Fruit fly (Drosophila melanogaster) whole organism, embryonic: Measurements from ENCODE around the gene FeCH.

Experiments
- Aef1 ChIP-seq: fragments of 200-800 bp; sonication (Bioruptor generic); IDR thresholded peaks from 3 replicates; pipeline ENCODE4 v1.3.6; 2022; ENCODE audit warnings: missing biosample characterization, missing genetic modification characterization
- BEAF-32 ChIP-seq: fragments of 200-800 bp; sonication (Bioruptor generic); optimal IDR thresholded peaks from 3 replicates; lab custom pipeline; 2017; ENCODE audit warnings: missing biosample characterization, missing genetic modification characterization, mild to moderate bottlenecking, moderate library complexity, missing genetic modification reagents
- Blimp-1 ChIP-seq: fragments of 200-800 bp; sonication (Bioruptor generic); optimal IDR thresholded peaks from 3 replicates; lab custom pipeline; 2018; ENCODE audit warnings: missing biosample characterization, missing genetic modification characterization, mild to moderate bottlenecking, moderate library complexity, missing genetic modification reagents
- CG10979 ChIP-seq: fragments of 200-800 bp; sonication (Bioruptor generic); optimal IDR thresholded peaks from 2 replicates; lab custom pipeline; 2018; ENCODE audit warnings: missing biosample characterization, mild to moderate bottlenecking, missing genetic modification characterization, moderate library complexity
- CG12071 ChIP-seq: fragments of 200-800 bp; sonication (Bioruptor generic); optimal IDR thresholded peaks from 3 replicates; lab custom pipeline; 2018; ENCODE audit warnings: missing biosample characterization, mild to moderate bottlenecking, missing genetic modification characterization
- CG12744 ChIP-seq: fragments of 200-800 bp; sonication (Bioruptor generic); optimal IDR thresholded peaks from 2 replicates; lab custom pipeline; 2016; ENCODE audit warnings: missing biosample characterization, missing genetic modification characterization
- CG14014 ChIP-seq: fragments of 200-800 bp; sonication (Bioruptor generic); IDR thresholded peaks from 2 replicates; pipeline ENCODE4 v1.3.6; 2022; ENCODE audit warnings: missing biosample characterization, missing genetic modification characterization
- CG14441 ChIP-seq: fragments of 200-800 bp; sonication (Bioruptor generic); IDR thresholded peaks from 2 replicates; pipeline ENCODE4 v1.3.6; 2022; ENCODE audit warnings: missing biosample characterization, missing genetic modification characterization
- CG14667 ChIP-seq: fragments of 200-800 bp; sonication (Bioruptor generic); IDR thresholded peaks from 2 replicates; pipeline ENCODE4 v1.3.6; 2022; ENCODE audit warnings: missing biosample characterization, missing genetic modification characterization
- CG14965 ChIP-seq: fragments of 200-800 bp; sonication (Bioruptor generic); optimal IDR thresholded peaks from 2 replicates; lab custom pipeline; 2016; ENCODE audit warnings: missing biosample characterization, missing genetic modification characterization, borderline replicate concordance
- CG17359 ChIP-seq: fragments of 200-800 bp; sonication (Bioruptor generic); optimal IDR thresholded peaks from 3 replicates; lab custom pipeline; 2018; ENCODE audit warnings: missing biosample characterization, mild to moderate bottlenecking, missing genetic modification characterization, moderate library complexity
- CG17361 ChIP-seq: fragments of 200-800 bp; sonication (Bioruptor generic); IDR thresholded peaks from 3 replicates; pipeline ENCODE4 v1.3.6; 2022; ENCODE audit warnings: missing biosample characterization, missing genetic modification characterization
- CG31365 ChIP-seq: fragments of 200-800 bp; sonication (Bioruptor generic); optimal IDR thresholded peaks from 2 replicates; lab custom pipeline; 2018; ENCODE audit warnings: missing biosample characterization, mild to moderate bottlenecking, missing genetic modification characterization
- CG31441 ChIP-seq: fragments of 200-800 bp; sonication (Bioruptor generic); IDR thresholded peaks from 2 replicates; pipeline ENCODE4 v1.3.6; 2022; ENCODE audit warnings: missing biosample characterization, missing genetic modification characterization
- CG32532 ChIP-seq: fragments of 200-800 bp; sonication (Bioruptor generic); IDR thresholded peaks from 2 replicates; pipeline ENCODE4 v1.3.6; 2022; ENCODE audit warnings: missing biosample characterization, missing genetic modification characterization
- CG34422 ChIP-seq: fragments of 200-800 bp; sonication (Bioruptor generic); IDR thresholded peaks from 3 replicates; pipeline ENCODE4 v1.3.6; 2022; ENCODE audit warnings: missing biosample characterization, missing genetic modification characterization
- CG42726 ChIP-seq: fragments of 200-800 bp; sonication (Bioruptor generic); IDR thresholded peaks from 2 replicates; pipeline ENCODE4 v1.3.6; 2022; ENCODE audit warnings: missing biosample characterization, missing genetic modification characterization; ENCODE audit not compliant: partially characterized antibody
- CG4404 ChIP-seq: fragments of 200-800 bp; sonication (Bioruptor generic); IDR thresholded peaks from 2 replicates; pipeline ENCODE4 v1.3.6; 2022; ENCODE audit warnings: missing biosample characterization, missing genetic modification characterization
- CrebB ChIP-seq: fragments of 200-800 bp; sonication (Bioruptor generic); optimal IDR thresholded peaks from 3 replicates; lab custom pipeline; 2018; ENCODE audit warnings: missing biosample characterization, mild to moderate bottlenecking, missing genetic modification characterization
- Gsc ChIP-seq: fragments of 200-800 bp; sonication (Bioruptor generic); IDR thresholded peaks from 2 replicates; pipeline ENCODE4 v1.3.6; 2022; ENCODE audit warnings: missing biosample characterization, missing genetic modification characterization
- H2.0 ChIP-seq: fragments of 200-800 bp; sonication (Bioruptor generic); IDR thresholded peaks from 2 replicates; pipeline ENCODE4 v1.3.6; 2022; ENCODE audit warnings: missing biosample characterization, missing genetic modification characterization
- Hsf ChIP-seq: fragments of 200-800 bp; sonication (Bioruptor generic); optimal IDR thresholded peaks from 3 replicates; lab custom pipeline; 2016; ENCODE audit warnings: missing biosample characterization, missing genetic modification characterization
- Kr ChIP-seq: fragments of 200-800 bp; sonication (Bioruptor generic); optimal IDR thresholded peaks from 2 replicates; lab custom pipeline; 2017; ENCODE audit warnings: missing biosample characterization, mild to moderate bottlenecking, missing genetic modification characterization
- Lim3 ChIP-seq: fragments of 200-800 bp; sonication (Bioruptor generic); IDR thresholded peaks from 2 replicates; pipeline ENCODE4 v1.3.6; 2022; ENCODE audit warnings: missing biosample characterization, missing genetic modification characterization
- MBD-R2 ChIP-seq: fragments of 200-800 bp; sonication (Bioruptor generic); IDR thresholded peaks from 2 replicates; pipeline ENCODE4 v1.3.6; 2022; ENCODE audit warnings: missing biosample characterization, missing genetic modification characterization
- Meics ChIP-seq: fragments of 200-800 bp; sonication (Bioruptor generic); optimal IDR thresholded peaks from 2 replicates; lab custom pipeline; 2017; ENCODE audit warnings: missing biosample characterization, mild to moderate bottlenecking, missing genetic modification characterization
- Mrtf ChIP-seq: fragments of 200-800 bp; sonication (Bioruptor generic); IDR thresholded peaks from 3 replicates; pipeline ENCODE4 v1.3.6; 2022; ENCODE audit warnings: missing biosample characterization, missing genetic modification characterization
- Myb ChIP-seq: fragments of 200-800 bp; sonication (Bioruptor generic); optimal IDR thresholded peaks from 2 replicates; lab custom pipeline; 2016; ENCODE audit warnings: missing biosample characterization, missing genetic modification characterization
- Nf-YA ChIP-seq: fragments of 200-800 bp; sonication (Bioruptor generic); IDR thresholded peaks from 2 replicates; pipeline ENCODE4 v1.3.6; 2022; ENCODE audit warnings: missing biosample characterization, missing genetic modification characterization
- Opbp ChIP-seq: fragments of 200-800 bp; sonication (Bioruptor generic); IDR thresholded peaks from 3 replicates; pipeline ENCODE4 v1.3.6; 2022; ENCODE audit warnings: missing biosample characterization, missing genetic modification characterization; ENCODE audit not compliant: partially characterized antibody
- Tbp ChIP-seq: fragments of >200 bp; optimal IDR thresholded peaks from 2 replicates; lab custom pipeline; 2018; ENCODE audit warnings: missing biosample characterization, missing genetic modification characterization
- chif ChIP-seq, 2 experiments: fragments of 200-800 bp; sonication (Bioruptor generic); optimal IDR thresholded peaks; 3 replicates each; lab custom pipeline; 2016; ENCODE audit warnings: missing biosample characterization in 2 of 2, missing genetic modification characterization in 2 of 2
- corto ChIP-seq: fragments of 200-800 bp; sonication (Bioruptor generic); optimal IDR thresholded peaks from 2 replicates; lab custom pipeline; 2016; ENCODE audit warnings: missing biosample characterization, mild to moderate bottlenecking, missing genetic modification characterization, moderate library complexity
- croc ChIP-seq: fragments of 200-800 bp; sonication (Bioruptor generic); conservative IDR thresholded peaks from 3 replicates; pipeline ENCODE4 v1.3.6; 2022; ENCODE audit warnings: missing biosample characterization, missing genetic modification characterization
- ewg ChIP-seq: fragments of 200-800 bp; sonication (Bioruptor generic); optimal IDR thresholded peaks from 3 replicates; lab custom pipeline; 2017; ENCODE audit warnings: mild to moderate bottlenecking, missing biosample characterization, missing genetic modification reagents, missing genetic modification characterization
- nau ChIP-seq: fragments of 200-800 bp; sonication (Bioruptor generic); optimal IDR thresholded peaks from 3 replicates; lab custom pipeline; 2017; ENCODE audit warnings: missing biosample characterization, mild to moderate bottlenecking, missing genetic modification characterization, missing genetic modification reagents
- nerfin-1 ChIP-seq: fragments of 200-800 bp; sonication (Bioruptor generic); optimal IDR thresholded peaks from 3 replicates; lab custom pipeline; 2019; ENCODE audit warnings: missing biosample characterization, mild to moderate bottlenecking, missing genetic modification characterization, moderate library complexity
- nerfin-2 ChIP-seq: fragments of 200-800 bp; sonication (Bioruptor generic); IDR thresholded peaks from 2 replicates; pipeline ENCODE4 v1.3.6; 2022; ENCODE audit warnings: missing biosample characterization, missing genetic modification characterization; ENCODE audit not compliant: partially characterized antibody
- odd ChIP-seq: fragments of 200-800 bp; sonication (Bioruptor generic); optimal IDR thresholded peaks from 2 replicates; lab custom pipeline; 2017; ENCODE audit warnings: missing biosample characterization, mild to moderate bottlenecking, missing genetic modification characterization
- pb ChIP-seq: fragments of 200-800 bp; sonication (Bioruptor generic); optimal IDR thresholded peaks from 3 replicates; lab custom pipeline; 2016; ENCODE audit warnings: missing biosample characterization, missing genetic modification characterization
- salm ChIP-seq: fragments of 200-800 bp; sonication (Bioruptor generic); optimal IDR thresholded peaks from 2 replicates; lab custom pipeline; 2018; ENCODE audit warnings: missing biosample characterization, mild to moderate bottlenecking, missing genetic modification characterization
- stc ChIP-seq: fragments of 200-800 bp; sonication (Bioruptor generic); IDR thresholded peaks from 2 replicates; pipeline ENCODE4 v1.3.6; 2022; ENCODE audit warnings: missing biosample characterization, missing genetic modification characterization
- tin ChIP-seq: fragments of 200-800 bp; sonication (Bioruptor generic); optimal IDR thresholded peaks from 3 replicates; lab custom pipeline; 2016; ENCODE audit warnings: missing biosample characterization, missing genetic modification characterization
- vnd ChIP-seq: fragments of 200-800 bp; sonication (Bioruptor generic); IDR thresholded peaks from 3 replicates; pipeline ENCODE4 v1.3.6; 2022; ENCODE audit warnings: missing biosample characterization, missing genetic modification characterization; ENCODE audit not compliant: partially characterized antibody
- vvl ChIP-seq: fragments of 200-800 bp; sonication (Bioruptor generic); IDR thresholded peaks from 2 replicates; pipeline ENCODE4 v1.3.6; 2022; ENCODE audit warnings: missing biosample characterization, missing genetic modification characterization
- wek ChIP-seq: fragments of 200-800 bp; sonication (Bioruptor generic); optimal IDR thresholded peaks from 3 replicates; lab custom pipeline; 2018; ENCODE audit warnings: missing biosample characterization, mild to moderate bottlenecking, missing genetic modification characterization, moderate library complexity
- wor ChIP-seq: fragments of 200-800 bp; sonication (Bioruptor generic); IDR thresholded peaks from 2 replicates; pipeline ENCODE4 v1.3.6; 2022; ENCODE audit warnings: missing biosample characterization, missing genetic modification characterization
- zfh1 ChIP-seq: fragments of 200-800 bp; sonication (Bioruptor generic); IDR thresholded peaks from 3 replicates; pipeline ENCODE4 v1.3.6; 2022; ENCODE audit warnings: missing biosample characterization, missing genetic modification characterization

Gene FeCH

dm6 chr3R:31776583-31777362 lies 35.3 kb downstream of the FeCH start, which contains the start of the genes CG2126 and faf (continued):
- TF ChIP-seq odd (GFP tag; lab: Kevin White, UChicago) (peak; percentile 35), Kr (GFP tag; lab: Kevin White, UChicago) (no peak), Opbp (GFP tag; lab: Robert Waterston, UW) (no peak), CG14667 (0 out of 2 replicates have a peak, but pooled peaks have one; percentile 43), H2.0 (GFP tag; lab: Robert Waterston, UW) (peak; percentile 78), CG34422 (GFP tag; lab: Robert Waterston, UW) (peak; percentile 80; the same call in 2 of the 3 replicates), vnd (GFP tag; lab: Robert Waterston, UW) (0 out of 3 replicates have a peak, but pooled peaks have one; percentile 48), Meics (peak; percentile 74), MBD-R2 (GFP tag; lab: Robert Waterston, UW) (peak; percentile 29), Gsc (no peak), CG42726 (GFP tag; lab: Robert Waterston, UW) (0 out of 2 replicates have a peak, but pooled peaks have one; percentile 7), BEAF-32 (GFP tag; lab: Kevin White, UChicago) (peak; percentile 62), pb (GFP tag; lab: Kevin White, UChicago) (no peak), Tbp (GFP tag; lab: Kevin White, UChicago) (no peak), vvl (GFP tag; lab: Robert Waterston, UW) (peak; percentile 85), Myb (GFP tag; lab: Kevin White, UChicago) (peak; percentile 7), Nf-YA (GFP tag; lab: Robert Waterston, UW) (peak; percentile 46; the same call in 1 of the 2 replicates), nau (GFP tag; lab: Kevin White, UChicago) (no peak), CG31365 (tag; lab: Kevin White, UChicago) (no peak), CG12071 (peak; percentile 9), CG4404 (GFP tag; lab: Robert Waterston, UW) (peak; percentile 42), Mrtf (GFP tag; lab: Robert Waterston, UW) (peak; percentile 47; the same call in 1 of the 3 replicates), CG14441 (GFP tag; lab: Robert Waterston, UW) (peak; percentile 76), CG32532 (GFP tag; lab: Robert Waterston, UW) (peak; percentile 82), chif (GFP tag; optimal IDR thresholded peaks at IDR 0.05; lab: Kevin White, UChicago) (peak in 1 of 2 experiments; percentile 39), CG12744 (GFP tag; lab: Kevin White, UChicago) (peak; percentile 2), ewg (GFP tag; lab: Kevin White, UChicago) (peak; percentile 56), CG17359 (tag; lab: Kevin White, UChicago) (peak; percentile 78), salm (tag; lab: Kevin White, UChicago) (peak; percentile 29), CG31441 (GFP tag; lab: Robert Waterston, UW) (peak; percentile 86), CG17361 (peak; percentile 91), CG10979 (tag; lab: Kevin White, UChicago) (peak; percentile 72), Hsf (peak; percentile 58), nerfin-2 (GFP tag; lab: Robert Waterston, UW) (no peak; the same call in 1 of the 2 replicates), CG14965 (GFP tag; lab: Kevin White, UChicago) (no peak), nerfin-1 (peak; percentile 45), croc (GFP tag; lab: Robert Waterston, UW) (0 out of 3 replicates have a peak, but pooled peaks have one; percentile 35), stc (GFP tag; lab: Robert Waterston, UW) (peak; percentile 61), zfh1 (GFP tag; lab: Robert Waterston, UW) (peak; percentile 72; the same call in 2 of the 3 replicates), CG14014 (GFP tag; lab: Robert Waterston, UW) (peak; percentile 82), wor (GFP tag; lab: Robert Waterston, UW) (peak; percentile 41; the same call in 1 of the 2 replicates), Lim3 (GFP tag; lab: Robert Waterston, UW) (no peak), Blimp-1 (GFP tag; lab: Kevin White, UChicago) (peak; percentile 78), wek (GFP tag; lab: Kevin White, UChicago) (no peak), tin (GFP tag; lab: Kevin White, UChicago) (peak; percentile 82), corto (GFP tag; lab: Kevin White, UChicago) (no peak), Aef1 (peak; percentile 61; the same call in 2 of the 3 replicates), CrebB (tag; lab: Kevin White, UChicago) (no peak)
